Worm (Caenorhabditis elegans) whole organism, mixed stage, embryonic: ENCODE data around the gene C08E8.3.

Experiments used
- drap-1 ChIP-seq: fragments of 200-800 bp; sonication (Bioruptor generic); optimal IDR thresholded peaks from 3 replicates; lab custom pipeline; 2018; ENCODE audit warnings: mild to moderate bottlenecking, missing genetic modification characterization, missing compliant biosample characterization
- ztf-11 ChIP-seq: fragments of 150-350 bp; optimal IDR thresholded peaks from 2 replicates; lab custom pipeline; 2014; ENCODE audit warnings: missing biosample characterization, missing genetic modification characterization

- TF ChIP-seq ztf-11 (no peak), drap-1 (GFP tag; lab: Kevin White, UChicago) (no peak)
These were observed 24.3 kb downstream of the C08E8.3 start, which contains the start of gene Y51A2B.2 for ce11 chrV:18374194-18374593.
